Worm (Caenorhabditis elegans): ENCODE measurements around the gene T12B5.14.

DNA sequence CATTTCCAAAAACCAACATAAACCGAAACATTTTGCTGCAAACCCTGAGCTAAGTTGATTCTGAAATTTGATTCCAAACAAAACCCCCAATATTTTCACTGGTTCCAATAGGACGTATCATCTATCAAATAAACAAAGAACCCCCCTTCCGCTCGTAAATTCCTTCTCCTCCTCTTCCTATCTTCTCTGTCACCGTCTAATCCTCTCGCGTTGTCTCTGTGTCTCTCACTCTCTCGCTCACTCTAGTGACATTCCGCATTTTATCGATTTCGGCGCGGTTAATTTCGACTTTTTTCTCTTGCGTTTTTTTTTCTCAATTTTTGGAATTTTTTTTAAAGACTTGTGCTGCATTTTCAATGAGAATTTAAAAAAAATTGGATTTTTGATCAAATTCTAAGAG lies 27.3 kb downstream of the T12B5.14 start:
- TF ChIP-seq lsy-2 (tag; optimal IDR thresholded peaks at IDR 0.05) = peak in 1 of 2 experiments; percentile 4
- no peak for TF ChIP-seq Y55F3AM.14 (GFP tag; optimal IDR thresholded peaks at IDR 0.05)
- no peak for TF ChIP-seq nhr-23 (tag; optimal IDR thresholded peaks at IDR 0.05)
- TF ChIP-seq ama-1 (optimal IDR thresholded peaks at IDR 0.05) = no peak
- TF ChIP-seq unc-55 (GFP tag; optimal IDR thresholded peaks at IDR 0.05) = peak; percentile 69
- TF ChIP-seq snpc-4 (tag; optimal IDR thresholded peaks at IDR 0.05) = no peak
- no peak for TF ChIP-seq dmd-4 (tag; optimal IDR thresholded peaks at IDR 0.05)
- no peak for TF ChIP-seq nhr-77 (tag; optimal IDR thresholded peaks at IDR 0.05)

Data from whole organism, L2 larva.